Worm (Caenorhabditis elegans) whole organism, L4/young adult: ENCODE measurements around the gene srbc-63.

Source experiments
- W03F9.2 ChIP-seq: fragments of 150-350 bp; optimal IDR thresholded peaks from 2 replicates; lab custom pipeline; 2014; ENCODE audit warnings: missing biosample characterization, missing genetic modification characterization
- dao-5 ChIP-seq: sonication (generic microtip); optimal IDR thresholded peaks from 2 replicates; lab custom pipeline; 2016; ENCODE audit warnings: missing genotype, missing genetic modification characterization, moderate library complexity, missing compliant biosample characterization
- him-1 ChIP-seq: sonication (generic microtip); optimal IDR thresholded peaks from 2 replicates; lab custom pipeline; 2016; ENCODE audit warnings: missing genotype, missing genetic modification reagents, missing genetic modification characterization, missing compliant biosample characterization

srbc-63 gene

ce11 chrV:15431322-15432052, 19.0 kb upstream of the srbc-63 start:
- TF ChIP-seq dao-5 (tag; lab: Kevin White, UChicago) (no peak), W03F9.2 (tag; lab: Kevin White, UChicago) (no peak), him-1 (no peak)

- TF ChIP-seq dao-5 (tag; lab: Kevin White, UChicago), result no peak
- no peak for TF ChIP-seq him-1
- no peak for TF ChIP-seq W03F9.2 (tag; lab: Kevin White, UChicago)
Measured at ce11 chrV:15426944-15427343, 14.4 kb upstream of the srbc-63 start, which contains the start of gene fbxa-209. Gene fbxa-209, minus strand, starts transcription at chrV:15427044.

ce11 chrV:15425368-15426091, 13.0 kb upstream of the srbc-63 start, which contains the start of gene Y36E3A.2:
Gene Y36E3A.2, plus strand, starts transcription at chrV:15426041.
- TF ChIP-seq W03F9.2 (tag; lab: Kevin White, UChicago), result no peak
- no peak for TF ChIP-seq dao-5 (tag; lab: Kevin White, UChicago)
- no peak for TF ChIP-seq him-1

- TF ChIP-seq W03F9.2 (tag; lab: Kevin White, UChicago), result no peak
- no peak for TF ChIP-seq dao-5 (tag; lab: Kevin White, UChicago)
- TF ChIP-seq him-1, result no peak
Measured at ce11 chrV:15423601-15424000, 11.1 kb upstream of the srbc-63 start, which contains the start of gene fbxa-104. Gene fbxa-104, minus strand, starts transcription at chrV:15423683.

- TF ChIP-seq dao-5 (tag; lab: Kevin White, UChicago), result no peak
- TF ChIP-seq W03F9.2 (tag; lab: Kevin White, UChicago), result no peak
- no peak for TF ChIP-seq him-1
Measured at ce11 chrV:15417822-15418221, 5.3 kb upstream of the srbc-63 start, which contains the start of gene T06E6.10. Gene T06E6.10, plus strand, starts transcription at chrV:15418122.

- TF ChIP-seq him-1, result no peak
- no peak for TF ChIP-seq W03F9.2 (tag; lab: Kevin White, UChicago)
- no peak for TF ChIP-seq dao-5 (tag; lab: Kevin White, UChicago)
Measured at ce11 chrV:15415951-15416350, 3.4 kb upstream of the srbc-63 start, which contains the start of gene srh-265. Gene srh-265, plus strand, starts transcription at chrV:15416251.

- TF ChIP-seq dao-5 (tag; lab: Kevin White, UChicago) (no peak), him-1 (no peak)
Measured at ce11 chrV:15413847-15414246, 1.3 kb upstream of the srbc-63 start, which contains the start of gene srh-264. Gene srh-264, plus strand, starts transcription at chrV:15414147.

ce11 chrV:15406928-15407327, 5.6 kb downstream of the srbc-63 start, which contains the start of gene srh-257:
Gene srh-257, plus strand, starts transcription at chrV:15407228.
- TF ChIP-seq dao-5 (tag; lab: Kevin White, UChicago), result no peak

- TF ChIP-seq W03F9.2 (tag; lab: Kevin White, UChicago) (no peak), dao-5 (tag; lab: Kevin White, UChicago) (no peak), him-1 (no peak)
Measured at ce11 chrV:15404859-15405258, 7.7 kb downstream of the srbc-63 start, which contains the start of gene srh-258. Gene srh-258, plus strand, starts transcription at chrV:15405159.

- TF ChIP-seq him-1 (no peak), W03F9.2 (tag; lab: Kevin White, UChicago) (no peak), dao-5 (tag; lab: Kevin White, UChicago) (no peak)
Measured at ce11 chrV:15401856-15402314, 10.6 kb downstream of the srbc-63 start, which contains the start of gene fbxa-135. Gene fbxa-135, plus strand, starts transcription at chrV:15402264.

ce11 chrV:15399691-15400377, 12.7 kb downstream of the srbc-63 start, which contains the start of the genes T06E6.15 and sri-7:
Gene T06E6.15, minus strand, starts transcription at chrV:15399791.
Gene sri-7, plus strand, starts transcription at chrV:15400327.
- no peak for TF ChIP-seq dao-5 (tag; lab: Kevin White, UChicago)
- TF ChIP-seq him-1, result no peak
- no peak for TF ChIP-seq W03F9.2 (tag; lab: Kevin White, UChicago)

- TF ChIP-seq dao-5 (tag; lab: Kevin White, UChicago) (no peak), W03F9.2 (tag; lab: Kevin White, UChicago) (no peak), him-1 (no peak)
Measured at ce11 chrV:15398728-15399127, 13.8 kb downstream of the srbc-63 start, which contains the start of gene fbxa-199. Gene fbxa-199, minus strand, starts transcription at chrV:15398828.

- TF ChIP-seq dao-5 (tag; lab: Kevin White, UChicago) (no peak), him-1 (no peak), W03F9.2 (tag; lab: Kevin White, UChicago) (no peak)
Measured at ce11 chrV:15397139-15397538, 15.4 kb downstream of the srbc-63 start.
